Worm (Caenorhabditis elegans) whole organism, L4 larva: Measurements from ENCODE around the gene F48F7.6.

Source experiments
- F37D6.2 ChIP-seq: sonication (generic microtip); optimal IDR thresholded peaks from 2 replicates; lab custom pipeline; 2016; ENCODE audit warnings: mild to moderate bottlenecking, missing genetic modification characterization, missing compliant biosample characterization
- F44E2.7 ChIP-seq: fragments of 200-800 bp; sonication (Bioruptor generic); IDR thresholded peaks from 2 replicates; pipeline ENCODE4 v2.1.2; 2022; ENCODE audit warnings: missing genetic modification characterization, missing compliant biosample characterization
- T20F7.1 ChIP-seq: fragments of 200-800 bp; sonication (Bioruptor generic); optimal IDR thresholded peaks from 2 replicates; lab custom pipeline; 2018; ENCODE audit warnings: mild to moderate bottlenecking, missing genetic modification characterization, missing compliant biosample characterization
- arid-1 ChIP-seq: fragments of 200-800 bp; sonication (Bioruptor generic); conservative IDR thresholded peaks from 2 replicates; pipeline ENCODE4 v1.3.6; 2022; ENCODE audit warnings: missing genetic modification reagents, missing genetic modification characterization, missing compliant biosample characterization
- ceh-20 ChIP-seq: fragments of 200-800 bp; sonication (Bioruptor generic); IDR thresholded peaks from 2 replicates; pipeline ENCODE4 v1.3.6; 2022; ENCODE audit warnings: missing genetic modification reagents, missing genetic modification characterization, missing compliant biosample characterization
- ceh-32 ChIP-seq: sonication (generic microtip); optimal IDR thresholded peaks from 2 replicates; lab custom pipeline; 2016; ENCODE audit warnings: mild to moderate bottlenecking, missing genetic modification characterization, missing compliant biosample characterization; ENCODE audit not compliant: poor library complexity
- ceh-62 ChIP-seq: sonication (generic microtip); optimal IDR thresholded peaks from 2 replicates; lab custom pipeline; 2017; ENCODE audit warnings: missing biosample characterization, missing genetic modification characterization
- ces-1 ChIP-seq: fragments of 150-350 bp; sonication (generic microtip); optimal IDR thresholded peaks from 4 replicates; lab custom pipeline; 2014; ENCODE audit warnings: missing biosample characterization, missing genetic modification reagents, missing genetic modification characterization
- cey-2 ChIP-seq: sonication (generic microtip); optimal IDR thresholded peaks from 3 replicates; lab custom pipeline; 2017; ENCODE audit warnings: missing genetic modification characterization, mild to moderate bottlenecking, missing compliant biosample characterization, antibody characterized with exemption, borderline replicate concordance; ENCODE audit not compliant: insufficient read depth
- ctbp-1 ChIP-seq: fragments of 200-800 bp; sonication (Bioruptor generic); IDR thresholded peaks from 2 replicates; pipeline ENCODE4 v1.3.6; 2022; ENCODE audit warnings: missing genetic modification reagents, missing genetic modification characterization, missing compliant biosample characterization
- daf-8 ChIP-seq: fragments of 200-800 bp; sonication (Bioruptor generic); IDR thresholded peaks from 2 replicates; pipeline ENCODE4 v1.3.6; 2022; ENCODE audit warnings: missing genetic modification characterization, missing compliant biosample characterization
- dmd-6 ChIP-seq: fragments of 200-800 bp; sonication (Bioruptor generic); IDR thresholded peaks from 2 replicates; pipeline ENCODE4 v1.3.6; 2022; ENCODE audit warnings: missing genetic modification reagents, missing genetic modification characterization, missing compliant biosample characterization
- dmd-8 ChIP-seq: fragments of 200-800 bp; sonication (Bioruptor generic); IDR thresholded peaks from 2 replicates; pipeline ENCODE4 v1.3.6; 2022; ENCODE audit warnings: missing genetic modification characterization, missing compliant biosample characterization
- dmd-9 ChIP-seq: fragments of 200-800 bp; sonication (Bioruptor generic); IDR thresholded peaks from 2 replicates; pipeline ENCODE4 v1.3.6; 2022; ENCODE audit warnings: missing genetic modification reagents, missing genetic modification characterization, missing compliant biosample characterization
- dpl-1 ChIP-seq: fragments of 150-350 bp; optimal IDR thresholded peaks from 2 replicates; lab custom pipeline; 2014; ENCODE audit warnings: missing biosample characterization, missing genetic modification reagents, missing genetic modification characterization
- egl-43 ChIP-seq: fragments of 200-800 bp; sonication (Bioruptor generic); IDR thresholded peaks from 2 replicates; pipeline ENCODE4 v1.3.6; 2022; ENCODE audit warnings: missing genetic modification reagents, missing genetic modification characterization, missing compliant biosample characterization
- fkh-10 ChIP-seq: fragments of 150-350 bp; optimal IDR thresholded peaks from 2 replicates; lab custom pipeline; 2014; ENCODE audit warnings: missing biosample characterization, missing genetic modification reagents, missing genetic modification characterization
- hif-1 ChIP-seq, 2 experiments: sonication (generic microtip); optimal IDR thresholded peaks; 2 replicates each; lab custom pipeline; 2016 to 2017; ENCODE audit warnings: missing compliant biosample characterization in 2 of 2, missing genetic modification characterization in 2 of 2, missing genetic modification reagents in 2 of 2, missing genotype in 2 of 2, mild to moderate bottlenecking in 1 of 2
- hlh-11 ChIP-seq: fragments of 200-800 bp; sonication (Bioruptor generic); optimal IDR thresholded peaks from 2 replicates; lab custom pipeline; 2018; ENCODE audit warnings: mild to moderate bottlenecking, missing genetic modification characterization, missing compliant biosample characterization
- hmg-1.1 ChIP-seq: fragments of 200-800 bp; sonication (Bioruptor generic); IDR thresholded peaks from 2 replicates; pipeline ENCODE4 v1.3.6; 2022; ENCODE audit warnings: missing genetic modification reagents, missing genetic modification characterization, missing compliant biosample characterization
- jun-1 ChIP-seq: fragments of 150-350 bp; optimal IDR thresholded peaks from 2 replicates; lab custom pipeline; 2014; ENCODE audit warnings: missing biosample characterization, missing genetic modification reagents, missing genetic modification characterization
- lin-29 ChIP-seq: fragments of 200-800 bp; sonication (Bioruptor generic); IDR thresholded peaks from 2 replicates; pipeline ENCODE4 v1.3.6; 2022; ENCODE audit warnings: missing genetic modification reagents, missing genetic modification characterization, missing compliant biosample characterization
- lin-39 ChIP-seq: fragments of 150-350 bp; optimal IDR thresholded peaks from 2 replicates; lab custom pipeline; 2014; ENCODE audit warnings: missing biosample characterization, missing genetic modification reagents, missing genetic modification characterization
- lir-3 ChIP-seq: sonication (generic microtip); optimal IDR thresholded peaks from 2 replicates; lab custom pipeline; 2016; ENCODE audit warnings: mild to moderate bottlenecking, missing genetic modification characterization, missing compliant biosample characterization
- mdt-29 ChIP-seq: fragments of 200-800 bp; sonication (Bioruptor generic); IDR thresholded peaks from 2 replicates; pipeline ENCODE4 v1.3.6; 2022; ENCODE audit warnings: missing genetic modification reagents, missing genetic modification characterization, missing compliant biosample characterization
- mep-1 ChIP-seq: fragments of 150-350 bp; sonication (generic microtip); optimal IDR thresholded peaks from 3 replicates; lab custom pipeline; 2014; ENCODE audit warnings: missing biosample characterization, missing genetic modification characterization
- mxl-2 ChIP-seq: fragments of 200-800 bp; sonication (Bioruptor generic); conservative IDR thresholded peaks from 2 replicates; pipeline ENCODE4 v1.3.6; 2022; ENCODE audit warnings: missing genetic modification reagents, missing genetic modification characterization, missing compliant biosample characterization
- nhr-102 ChIP-seq: sonication (generic microtip); optimal IDR thresholded peaks from 2 replicates; lab custom pipeline; 2016; ENCODE audit warnings: mild to moderate bottlenecking, missing genetic modification characterization, moderate library complexity, missing compliant biosample characterization
- nhr-11 ChIP-seq: fragments of 150-350 bp; optimal IDR thresholded peaks from 2 replicates; lab custom pipeline; 2014; ENCODE audit warnings: missing biosample characterization, missing genetic modification characterization
- nhr-237 ChIP-seq: sonication (generic microtip); optimal IDR thresholded peaks from 2 replicates; lab custom pipeline; 2017; ENCODE audit warnings: missing biosample characterization, missing genetic modification characterization
- nhr-28 ChIP-seq: fragments of 150-350 bp; optimal IDR thresholded peaks from 2 replicates; lab custom pipeline; 2014; ENCODE audit warnings: missing biosample characterization, missing genetic modification characterization
- nhr-48 ChIP-seq: sonication (generic microtip); optimal IDR thresholded peaks from 2 replicates; lab custom pipeline; 2016; ENCODE audit warnings: mild to moderate bottlenecking, missing genetic modification characterization, missing compliant biosample characterization
- nhr-77 ChIP-seq: fragments of 150-350 bp; optimal IDR thresholded peaks from 2 replicates; lab custom pipeline; 2014; ENCODE audit warnings: missing biosample characterization, missing genetic modification characterization
- pha-4 ChIP-seq, 2 experiments: fragments of 150-350 bp in 1 of 2; fragments of 200-800 bp in 1 of 2; sonication (Bioruptor generic) in 1 of 2; IDR thresholded peaks in 1 of 2; optimal IDR thresholded peaks in 1 of 2; 2 replicates each; pipeline versions ENCODE4 v1.3.6 to Lab custom; 2014 to 2022; ENCODE audit warnings: missing genetic modification characterization in 2 of 2, missing genetic modification reagents in 2 of 2, missing biosample characterization in 1 of 2, missing compliant biosample characterization in 1 of 2
- php-3 ChIP-seq: fragments of 200-800 bp; sonication (Bioruptor generic); IDR thresholded peaks from 2 replicates; pipeline ENCODE4 v1.3.6; 2022; ENCODE audit warnings: missing genetic modification reagents, missing genetic modification characterization, missing compliant biosample characterization
- rbr-2 ChIP-seq: sonication (generic microtip); optimal IDR thresholded peaks from 2 replicates; lab custom pipeline; 2016; ENCODE audit warnings: missing genotype, missing genetic modification characterization, missing compliant biosample characterization
- saeg-2 ChIP-seq: fragments of 200-800 bp; sonication (Bioruptor generic); IDR thresholded peaks from 2 replicates; pipeline ENCODE4 v1.3.6; 2022; ENCODE audit warnings: missing genetic modification reagents, missing genetic modification characterization, missing compliant biosample characterization
- tag-97 ChIP-seq: fragments of 200-800 bp; sonication (Bioruptor generic); IDR thresholded peaks from 2 replicates; pipeline ENCODE4 v1.3.6; 2022; ENCODE audit warnings: missing genetic modification characterization, missing compliant biosample characterization
- unc-130 ChIP-seq: sonication (generic microtip); optimal IDR thresholded peaks from 2 replicates; lab custom pipeline; 2016; ENCODE audit warnings: missing genetic modification reagents, missing genetic modification characterization, missing compliant biosample characterization
- unc-62 ChIP-seq, 3 experiments: fragments of 150-350 bp in 1 of 3; sonication (generic microtip); optimal IDR thresholded peaks in 2 of 3; peaks in 1 of 3; 1 replicate in 1 of 3; 2 replicates in 2 of 3; lab custom pipeline; 2014 to 2017; ENCODE audit warnings: missing biosample characterization in 3 of 3, missing genetic modification characterization in 3 of 3, missing genetic modification reagents in 3 of 3, missing genotype in 1 of 3
- vab-7 ChIP-seq: fragments of 200-800 bp; sonication (Bioruptor generic); IDR thresholded peaks from 2 replicates; pipeline ENCODE4 v1.3.6; 2022; ENCODE audit warnings: missing genetic modification reagents, missing genetic modification characterization, missing compliant biosample characterization
- zag-1 ChIP-seq: fragments of 150-350 bp; optimal IDR thresholded peaks from 2 replicates; lab custom pipeline; 2014; ENCODE audit warnings: missing biosample characterization, missing genetic modification characterization
- zfp-2 ChIP-seq: sonication (generic microtip); optimal IDR thresholded peaks from 2 replicates; lab custom pipeline; 2016; ENCODE audit warnings: mild to moderate bottlenecking, missing genetic modification characterization, missing compliant biosample characterization

F48F7.6 gene

DNA sequence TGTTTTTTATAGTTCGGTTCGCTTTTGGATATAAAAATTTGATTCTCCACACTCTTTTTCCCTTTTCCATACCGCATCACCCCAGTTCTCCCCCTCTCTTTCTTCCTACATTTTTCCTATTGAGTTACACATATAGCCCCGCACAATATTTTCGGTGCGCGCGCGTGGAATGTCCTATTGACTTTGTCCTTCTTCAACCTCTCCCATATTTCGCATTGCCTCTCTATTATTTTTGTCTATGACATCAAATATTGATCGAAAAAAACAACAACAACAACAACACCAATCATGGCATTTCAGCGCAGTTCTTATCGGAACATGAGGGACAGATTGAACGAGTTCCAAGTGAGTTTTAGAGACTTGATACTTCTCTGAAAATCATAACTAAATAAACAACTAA is 17.8 kb upstream of the F48F7.6 start, which contains the start of gene syx-2:
Gene syx-2, plus strand, starts transcription at position 301 of the 400 bp plus-strand sequence.
- TF ChIP-seq arid-1 (GFP tag; lab: Robert Waterston, UW): no peak
- TF ChIP-seq lin-39: no peak
- TF ChIP-seq daf-8 (GFP tag; lab: Robert Waterston, UW): no peak
- no peak for TF ChIP-seq nhr-237 (tag; lab: Kevin White, UChicago)
- no peak for TF ChIP-seq dpl-1 (GFP tag; lab: Kevin White, UChicago)
- TF ChIP-seq lir-3 (tag; lab: Kevin White, UChicago): no peak
- no peak for TF ChIP-seq ceh-62
- TF ChIP-seq dmd-8 (GFP tag; lab: Robert Waterston, UW): no peak
- no peak for TF ChIP-seq F44E2.7 (GFP tag; lab: Robert Waterston, UW)
- no peak for TF ChIP-seq lin-29 (GFP tag; lab: Robert Waterston, UW)
- TF ChIP-seq tag-97: no peak
- no peak for TF ChIP-seq unc-62 (GFP tag; optimal IDR thresholded peaks at IDR 0.05 in 1 of 2; lab: Kevin White, UChicago)
- TF ChIP-seq unc-62 (tag; optimal IDR thresholded peaks at IDR 0.05; lab: Kevin White, UChicago): no peak
- TF ChIP-seq cey-2 (tag; lab: Kevin White, UChicago): no peak
- no peak for TF ChIP-seq mdt-29 (GFP tag; lab: Robert Waterston, UW)
- no peak for TF ChIP-seq hlh-11 (tag; lab: Kevin White, UChicago)
- no peak for TF ChIP-seq fkh-10 (GFP tag; lab: Kevin White, UChicago)

DNA sequence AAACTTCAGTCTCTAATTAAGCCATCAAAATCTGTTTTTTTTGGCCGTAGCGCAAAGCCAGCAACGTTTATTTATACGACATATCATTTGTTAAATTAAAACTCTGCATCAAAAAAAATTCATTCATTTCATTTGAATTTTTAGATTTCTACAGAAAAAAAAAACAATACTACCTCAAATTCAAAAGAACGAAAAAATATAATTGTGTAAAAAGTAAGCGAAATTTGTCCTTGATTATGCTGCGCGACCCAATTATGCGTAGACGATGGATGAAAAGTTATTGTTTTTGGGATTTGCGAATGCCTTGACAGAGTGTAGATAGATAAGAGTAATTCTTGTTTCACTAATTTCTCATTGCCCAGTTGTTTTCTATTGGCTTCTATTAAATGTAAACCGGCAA is 14.4 kb upstream of the F48F7.6 start, which contains the start of gene F48F7.3:
Gene F48F7.3, plus strand, starts transcription at position 301 of the 400 bp plus-strand sequence.
- TF ChIP-seq nhr-48 (tag; lab: Kevin White, UChicago) (no peak), ceh-32 (no peak)
- TF ChIP-seq, all 104 proteins: peak for 0

DNA sequence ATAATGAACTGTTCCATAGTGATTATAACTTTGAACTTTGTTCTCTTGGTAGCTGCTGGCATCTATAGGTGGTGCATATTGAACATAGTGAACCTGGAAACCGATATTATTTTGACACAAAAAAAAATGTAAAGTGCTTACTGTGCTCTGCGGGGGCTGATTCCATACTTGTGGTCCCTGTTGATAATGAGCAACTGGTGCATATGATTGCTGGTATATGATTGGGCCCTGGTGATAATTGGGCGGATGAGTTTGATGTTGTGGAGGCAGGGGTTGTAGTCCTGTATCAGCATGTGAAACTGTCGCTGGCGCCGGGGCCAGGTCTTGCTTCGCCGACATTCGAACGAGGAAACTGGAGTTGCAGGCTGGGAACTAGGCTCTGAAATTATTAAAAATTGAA is 9.3 kb upstream of the F48F7.6 start, which contains the start of gene pqn-39:
Gene pqn-39, minus strand, starts transcription at position 385 of the 400 bp plus-strand sequence.
- peak in 1 of 2 experiments; percentile 91 for TF ChIP-seq unc-62 (GFP tag; optimal IDR thresholded peaks at IDR 0.05 in 1 of 2; lab: Kevin White, UChicago)
- TF ChIP-seq unc-62 (tag; optimal IDR thresholded peaks at IDR 0.05; lab: Kevin White, UChicago): no peak
- no peak for TF ChIP-seq nhr-102 (tag; lab: Kevin White, UChicago)
- TF ChIP-seq, all 104 proteins: peak for 1

DNA sequence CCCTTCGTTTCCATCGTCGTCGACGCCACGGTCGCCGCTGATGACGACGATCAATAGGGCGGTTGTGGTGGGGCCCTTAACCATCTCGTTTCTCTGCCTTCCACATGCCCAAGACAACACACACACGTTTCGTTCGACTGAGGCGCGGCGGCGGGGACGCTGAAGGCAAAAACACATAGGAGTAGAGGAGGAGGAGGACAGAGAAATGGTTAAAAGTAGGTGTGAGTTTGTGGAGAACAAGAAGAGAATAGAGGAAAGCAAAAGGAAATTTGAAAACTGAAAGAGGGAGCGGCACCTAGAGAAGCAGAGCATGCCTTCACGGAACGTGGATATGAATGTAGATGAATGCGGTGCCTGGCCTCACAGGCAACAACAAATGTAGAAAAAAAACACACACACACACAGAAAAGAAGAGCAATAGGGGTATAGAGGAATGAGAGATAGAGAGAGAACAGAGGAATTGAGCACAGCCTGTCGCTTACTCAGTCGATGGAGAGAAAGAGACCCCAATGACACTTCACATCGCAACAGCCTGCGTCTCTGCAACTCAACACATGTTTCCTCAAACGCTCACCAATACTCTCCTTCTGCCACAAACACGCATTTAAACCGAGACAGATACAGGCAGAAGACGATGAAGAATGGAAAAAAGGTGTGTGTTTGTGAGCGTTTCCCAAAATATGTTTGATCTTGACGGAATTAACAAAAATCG is 8.2 kb upstream of the F48F7.6 start:
- TF ChIP-seq nhr-11 (tag; lab: Kevin White, UChicago): peak; percentile 78
- TF ChIP-seq jun-1: peak; percentile 50
- TF ChIP-seq ces-1 (GFP tag; lab: Kevin White, UChicago): peak; percentile 14
- peak; percentile 75 for TF ChIP-seq dmd-6
- TF ChIP-seq mxl-2 (GFP tag; lab: Robert Waterston, UW): no peak
- peak; percentile 36; the same call in 1 of the 2 replicates for TF ChIP-seq ceh-20 (GFP tag; lab: Robert Waterston, UW)
- TF ChIP-seq mep-1 (tag; lab: Kevin White, UChicago): peak; percentile 90
- peak; percentile 16 for TF ChIP-seq zag-1 (tag; lab: Kevin White, UChicago)
- TF ChIP-seq nhr-48 (tag; lab: Kevin White, UChicago): peak; percentile 73
- no peak for TF ChIP-seq dmd-9 (GFP tag; lab: Robert Waterston, UW)
- TF ChIP-seq pha-4 (GFP tag; IDR thresholded peaks at IDR 0.05; lab: Robert Waterston, UW): peak; percentile 69
- no peak for TF ChIP-seq pha-4 (tag; optimal IDR thresholded peaks at IDR 0.05; lab: Kevin White, UChicago)
- TF ChIP-seq php-3: no peak
- TF ChIP-seq egl-43: peak; percentile 70
- TF ChIP-seq unc-130: no peak
- TF ChIP-seq zfp-2 (tag; lab: Kevin White, UChicago): no peak
- peak; percentile 86 for TF ChIP-seq ctbp-1
- TF ChIP-seq T20F7.1: peak; percentile 56
- no peak for TF ChIP-seq vab-7 (GFP tag; lab: Robert Waterston, UW)
- peak; percentile 88 for TF ChIP-seq hmg-1.1 (GFP tag; lab: Robert Waterston, UW)
- TF ChIP-seq nhr-77 (tag; lab: Kevin White, UChicago): peak; percentile 17
- TF ChIP-seq rbr-2 (tag; lab: Kevin White, UChicago): peak; percentile 91
- TF ChIP-seq saeg-2 (GFP tag; lab: Robert Waterston, UW): no peak
- no peak for TF ChIP-seq F44E2.7 (GFP tag; lab: Robert Waterston, UW)
- peak; percentile 67 for TF ChIP-seq F37D6.2 (tag; lab: Kevin White, UChicago)
- TF ChIP-seq nhr-28 (tag; lab: Kevin White, UChicago): peak; percentile 85
- TF ChIP-seq hif-1 (tag; optimal IDR thresholded peaks at IDR 0.05; lab: Kevin White, UChicago): peak; percentile 23 to 73
